Fruit fly (Drosophila melanogaster): ENCODE results near the gene CG4619.

DNA sequence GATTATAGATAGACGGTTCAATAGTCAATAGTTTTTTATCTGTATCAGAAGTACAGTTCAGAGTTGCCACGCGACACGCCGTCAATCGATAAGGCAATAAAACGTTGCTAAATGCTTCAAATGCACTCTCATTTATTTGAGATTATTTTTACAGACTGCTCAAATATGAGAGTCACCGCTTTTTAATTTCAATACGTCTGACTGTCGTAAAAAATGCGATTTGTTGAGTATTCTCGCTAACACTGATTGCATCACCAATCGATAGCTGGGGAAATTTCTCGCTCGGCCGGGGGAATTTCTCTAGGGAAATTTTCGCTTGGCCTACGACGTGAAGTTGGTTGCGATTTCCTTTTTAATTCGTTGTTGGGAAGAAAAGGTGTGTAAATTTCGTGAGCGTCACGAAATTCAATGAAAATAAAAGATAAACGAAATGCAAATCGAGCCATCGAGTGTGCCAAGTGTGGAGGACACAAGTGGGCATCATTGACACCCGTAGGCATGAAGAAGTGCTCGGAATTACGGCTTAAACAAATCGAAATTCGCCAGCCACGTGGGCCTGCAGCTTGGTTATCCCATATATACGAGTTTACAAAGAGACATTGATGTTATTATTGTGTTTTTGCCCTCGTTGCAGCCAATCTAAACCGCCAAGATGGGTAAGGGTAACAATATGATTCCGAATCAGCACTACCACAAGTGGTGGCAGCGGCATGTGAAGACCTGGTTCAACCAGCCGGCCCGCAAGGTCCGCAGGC is 28.5 kb downstream of the CG4619 start, which contains the start of the genes Dref and RpL13:
- TF ChIP-seq CG2199 (GFP tag; IDR thresholded peaks at IDR 0.05) (no peak), wor (GFP tag; IDR thresholded peaks at IDR 0.05) (no peak), CG15601 (tag; optimal IDR thresholded peaks at IDR 0.05) (peak; percentile 90), insv (GFP tag; optimal IDR thresholded peaks at IDR 0.05) (peak in 1 of 2 experiments; percentile 79)
